Worm (Caenorhabditis elegans) whole organism, L1 larva: Measurements from ENCODE around the gene daf-15.

ENCODE experiments used
- C16A3.4 ChIP-seq: fragments of 150-350 bp; optimal IDR thresholded peaks from 2 replicates; lab custom pipeline; 2014; ENCODE audit warnings: missing biosample characterization, missing genetic modification characterization
- C34B4.2 ChIP-seq: sonication (generic microtip); optimal IDR thresholded peaks from 2 replicates; lab custom pipeline; 2017; ENCODE audit warnings: mild to moderate bottlenecking, missing genetic modification characterization, missing compliant biosample characterization
- F16B12.6 ChIP-seq: fragments of 150-350 bp; optimal IDR thresholded peaks from 2 replicates; lab custom pipeline; 2014; ENCODE audit warnings: missing biosample characterization, missing genetic modification characterization
- Y116A8C.19 ChIP-seq: sonication (generic microtip); optimal IDR thresholded peaks from 2 replicates; lab custom pipeline; 2016; ENCODE audit warnings: missing compliant biosample characterization, missing genetic modification characterization, borderline replicate concordance
- alr-1 ChIP-seq: fragments of 200-800 bp; sonication (Bioruptor generic); optimal IDR thresholded peaks from 2 replicates; lab custom pipeline; 2018; ENCODE audit warnings: borderline replicate concordance, mild to moderate bottlenecking, missing genetic modification characterization, missing compliant biosample characterization
- aly-2 ChIP-seq: fragments of 150-350 bp; optimal IDR thresholded peaks from 2 replicates; lab custom pipeline; 2014; ENCODE audit warnings: missing biosample characterization, missing genetic modification characterization
- ama-1 ChIP-seq: fragments of 150-350 bp; optimal IDR thresholded peaks from 2 replicates; lab custom pipeline; 2014
- ceh-63 ChIP-seq: fragments of 200-800 bp; sonication (Bioruptor generic); optimal IDR thresholded peaks from 2 replicates; lab custom pipeline; 2018; ENCODE audit warnings: mild to moderate bottlenecking, missing genetic modification characterization, missing compliant biosample characterization
- ceh-8 ChIP-seq: fragments of 200-800 bp; sonication (Bioruptor generic); optimal IDR thresholded peaks from 2 replicates; lab custom pipeline; 2018; ENCODE audit warnings: mild to moderate bottlenecking, missing genetic modification characterization, moderate library complexity, missing compliant biosample characterization
- ceh-82 ChIP-seq, 3 experiments: fragments of 150-350 bp in 1 of 3; sonication (generic microtip) in 2 of 3; optimal IDR thresholded peaks; 2 replicates each; lab custom pipeline; 2014 to 2017; ENCODE audit warnings: missing biosample characterization in 3 of 3, missing genetic modification characterization in 3 of 3
- ceh-88 ChIP-seq: fragments of 200-800 bp; sonication (Bioruptor generic); IDR thresholded peaks from 2 replicates; pipeline ENCODE4 v1.3.6; 2022; ENCODE audit warnings: missing genetic modification characterization, missing compliant biosample characterization
- ceh-90 ChIP-seq: sonication (generic microtip); optimal IDR thresholded peaks from 2 replicates; lab custom pipeline; 2016; ENCODE audit warnings: missing genetic modification characterization, missing compliant biosample characterization
- dpl-1 ChIP-seq, 3 experiments: fragments of 150-350 bp in 2 of 3; sonication (generic microtip) in 1 of 3; optimal IDR thresholded peaks; 2 replicates each; lab custom pipeline; 2014 to 2017; ENCODE audit warnings: missing biosample characterization in 3 of 3, missing genetic modification characterization in 3 of 3, missing genetic modification reagents in 3 of 3
- dsc-1 ChIP-seq: sonication (generic microtip); optimal IDR thresholded peaks from 2 replicates; lab custom pipeline; 2016; ENCODE audit warnings: mild to moderate bottlenecking, missing genetic modification characterization, missing compliant biosample characterization
- efl-1 ChIP-seq, 4 experiments: fragments of 150-350 bp; optimal IDR thresholded peaks in 3 of 4; peaks in 1 of 4; 1 replicate in 1 of 4; 2 replicates in 3 of 4; lab custom pipeline; 2014; ENCODE audit warnings: missing biosample characterization in 2 of 4, missing genetic modification characterization in 2 of 4, missing genetic modification reagents in 2 of 4
- elt-2 ChIP-seq: sonication (generic microtip); optimal IDR thresholded peaks from 2 replicates; lab custom pipeline; 2016; ENCODE audit warnings: missing genetic modification characterization, mild to moderate bottlenecking, inconsistent platforms, missing compliant biosample characterization, missing genetic modification reagents
- ets-5 ChIP-seq: fragments of 200-800 bp; sonication (Bioruptor generic); IDR thresholded peaks from 2 replicates; pipeline ENCODE4 v1.3.6; 2022; ENCODE audit warnings: missing genetic modification characterization, missing compliant biosample characterization
- fkh-4 ChIP-seq: sonication (generic microtip); optimal IDR thresholded peaks from 2 replicates; lab custom pipeline; 2016; ENCODE audit warnings: missing compliant biosample characterization, missing genetic modification characterization, borderline replicate concordance
- fkh-8 ChIP-seq: sonication (generic microtip); optimal IDR thresholded peaks from 2 replicates; lab custom pipeline; 2016; ENCODE audit warnings: mild to moderate bottlenecking, missing genetic modification characterization, missing compliant biosample characterization
- grh-1 ChIP-seq: fragments of 200-800 bp; sonication (Bioruptor generic); IDR thresholded peaks from 2 replicates; pipeline ENCODE4 v1.3.6; 2022; ENCODE audit warnings: missing genetic modification reagents, missing genetic modification characterization, missing compliant biosample characterization
- hlh-17 ChIP-seq: fragments of 200-800 bp; sonication (Bioruptor generic); optimal IDR thresholded peaks from 2 replicates; lab custom pipeline; 2018; ENCODE audit warnings: missing genetic modification characterization, mild to moderate bottlenecking, missing compliant biosample characterization, moderate library complexity, borderline replicate concordance
- hlh-4 ChIP-seq: sonication (generic microtip); optimal IDR thresholded peaks from 2 replicates; lab custom pipeline; 2016; ENCODE audit warnings: mild to moderate bottlenecking, missing genetic modification characterization, missing compliant biosample characterization
- hpl-2 ChIP-seq: fragments of 150-350 bp; optimal IDR thresholded peaks from 2 replicates; lab custom pipeline; 2014; ENCODE audit warnings: missing biosample characterization, missing genetic modification reagents, missing genetic modification characterization
- irx-1 ChIP-seq: sonication (generic microtip); optimal IDR thresholded peaks from 2 replicates; lab custom pipeline; 2016; ENCODE audit warnings: missing genetic modification characterization, missing compliant biosample characterization
- isw-1 ChIP-seq: fragments of 200-800 bp; sonication (Bioruptor generic); IDR thresholded peaks from 2 replicates; pipeline ENCODE4 v1.3.6; 2022; ENCODE audit warnings: missing genetic modification characterization, missing compliant biosample characterization
- lir-3 ChIP-seq: sonication (generic microtip); optimal IDR thresholded peaks from 2 replicates; lab custom pipeline; 2016; ENCODE audit warnings: mild to moderate bottlenecking, missing genetic modification characterization, moderate library complexity, missing compliant biosample characterization; ENCODE audit not compliant: poor library complexity
- lsy-2 ChIP-seq, 2 experiments: fragments of 150-350 bp; optimal IDR thresholded peaks; 2 replicates each; lab custom pipeline; 2014; ENCODE audit warnings: missing biosample characterization in 2 of 2, missing genetic modification characterization in 2 of 2
- mdl-1 ChIP-seq, 2 experiments: fragments of 150-350 bp; optimal IDR thresholded peaks; 2 replicates each; lab custom pipeline; 2014 to 2017; ENCODE audit warnings: missing biosample characterization in 2 of 2, missing genetic modification characterization in 2 of 2, inconsistent platforms in 1 of 2
- nhr-11 ChIP-seq: fragments of 150-350 bp; optimal IDR thresholded peaks from 2 replicates; lab custom pipeline; 2014; ENCODE audit warnings: missing biosample characterization, missing genetic modification characterization
- nhr-19 ChIP-seq: fragments of 200-800 bp; sonication (Bioruptor generic); conservative IDR thresholded peaks from 2 replicates; pipeline ENCODE4 v1.3.6; 2022; ENCODE audit warnings: missing genetic modification characterization, missing compliant biosample characterization
- nhr-20 ChIP-seq: sonication (generic microtip); optimal IDR thresholded peaks from 2 replicates; lab custom pipeline; 2016; ENCODE audit warnings: mild to moderate bottlenecking, missing genetic modification characterization, missing compliant biosample characterization
- nhr-237 ChIP-seq: fragments of 150-350 bp; optimal IDR thresholded peaks from 2 replicates; lab custom pipeline; 2014; ENCODE audit warnings: missing biosample characterization, missing genetic modification characterization
- nhr-47 ChIP-seq: sonication (generic microtip); optimal IDR thresholded peaks from 2 replicates; lab custom pipeline; 2016; ENCODE audit warnings: mild to moderate bottlenecking, missing genetic modification characterization, moderate library complexity, missing compliant biosample characterization
- nhr-76 ChIP-seq: sonication (generic microtip); optimal IDR thresholded peaks from 2 replicates; lab custom pipeline; 2017; ENCODE audit warnings: missing biosample characterization, missing genetic modification characterization
- nhr-84 ChIP-seq: sonication (generic microtip); optimal IDR thresholded peaks from 2 replicates; lab custom pipeline; 2017; ENCODE audit warnings: missing biosample characterization, missing genetic modification characterization
- nhr-85 ChIP-seq: sonication (generic microtip); peaks from one replicate; lab custom pipeline; 2016; ENCODE audit warnings: missing genetic modification characterization, inconsistent platforms, missing compliant biosample characterization
- pag-3 ChIP-seq: sonication (generic microtip); optimal IDR thresholded peaks from 2 replicates; lab custom pipeline; 2017; ENCODE audit warnings: missing genetic modification characterization, mild to moderate bottlenecking, missing compliant biosample characterization, antibody characterized with exemption, borderline replicate concordance; ENCODE audit not compliant: insufficient read depth
- rnt-1 ChIP-seq: sonication (generic microtip); optimal IDR thresholded peaks from 2 replicates; lab custom pipeline; 2016; ENCODE audit warnings: mild to moderate bottlenecking, missing genetic modification characterization, moderate library complexity, missing compliant biosample characterization
- skn-1 ChIP-seq: fragments of 150-350 bp; optimal IDR thresholded peaks from 2 replicates; lab custom pipeline; 2014; ENCODE audit warnings: missing biosample characterization, missing genetic modification characterization
- snpc-4 ChIP-seq: fragments of 150-350 bp; optimal IDR thresholded peaks from 2 replicates; lab custom pipeline; 2014; ENCODE audit warnings: missing biosample characterization, missing genetic modification characterization
- sup-37 ChIP-seq: fragments of 200-800 bp; sonication (Bioruptor generic); optimal IDR thresholded peaks from 2 replicates; lab custom pipeline; 2018; ENCODE audit warnings: mild to moderate bottlenecking, missing genetic modification characterization, missing compliant biosample characterization
- unc-130 ChIP-seq: fragments of 150-350 bp; optimal IDR thresholded peaks from 2 replicates; lab custom pipeline; 2017; ENCODE audit warnings: missing biosample characterization, missing genetic modification characterization, inconsistent platforms
- unc-30 ChIP-seq: sonication (generic microtip); optimal IDR thresholded peaks from 2 replicates; lab custom pipeline; 2017; ENCODE audit warnings: missing biosample characterization, missing genetic modification characterization
- unc-86 ChIP-seq: sonication (generic microtip); optimal IDR thresholded peaks from 2 replicates; lab custom pipeline; 2016; ENCODE audit warnings: missing genetic modification characterization, missing compliant biosample characterization
- unc-98 ChIP-seq: fragments of 200-800 bp; sonication (Bioruptor generic); IDR thresholded peaks from 2 replicates; pipeline ENCODE4 v1.3.6; 2022; ENCODE audit warnings: missing genetic modification characterization, missing compliant biosample characterization
- vab-15 ChIP-seq: sonication (generic microtip); optimal IDR thresholded peaks from 2 replicates; lab custom pipeline; 2017; ENCODE audit warnings: missing genotype, mild to moderate bottlenecking, missing genetic modification characterization, missing compliant biosample characterization
- xbp-1 ChIP-seq: sonication (generic microtip); optimal IDR thresholded peaks from 2 replicates; lab custom pipeline; 2016; ENCODE audit warnings: missing genetic modification characterization, missing compliant biosample characterization
- zag-1 ChIP-seq: fragments of 150-350 bp; optimal IDR thresholded peaks from 2 replicates; lab custom pipeline; 2014; ENCODE audit warnings: missing biosample characterization, missing genetic modification characterization
- zip-4 ChIP-seq: fragments of 200-800 bp; sonication (Bioruptor generic); optimal IDR thresholded peaks from 2 replicates; lab custom pipeline; 2018; ENCODE audit warnings: mild to moderate bottlenecking, missing genetic modification characterization, moderate library complexity, missing compliant biosample characterization
- ztf-4 ChIP-seq: fragments of 150-350 bp; optimal IDR thresholded peaks from 2 replicates; lab custom pipeline; 2014; ENCODE audit warnings: missing biosample characterization, missing genetic modification characterization

daf-15 gene

ce11 chrIV:9438753-9439152, 52.7 kb downstream of the daf-15 start (continued):
- TF ChIP-seq irx-1 (tag; lab: Kevin White, UChicago) = no peak
- no peak for TF ChIP-seq skn-1 (tag; lab: Kevin White, UChicago)
- no peak for TF ChIP-seq fkh-8
- TF ChIP-seq nhr-20 (tag; lab: Kevin White, UChicago) = peak; percentile 56
- no peak for TF ChIP-seq hpl-2 (GFP tag; lab: Kevin White, UChicago)
- no peak for TF ChIP-seq efl-1 (optimal IDR thresholded peaks at IDR 0.05; lab: Kevin White, UChicago)
- TF ChIP-seq efl-1 (GFP tag; optimal IDR thresholded peaks at IDR 0.05 in 1 of 2; lab: Kevin White, UChicago) = peak in 1 of 2 experiments; percentile 91
- no peak for TF ChIP-seq unc-98 (GFP tag; lab: Robert Waterston, UW)
- no peak for TF ChIP-seq lir-3 (tag; lab: Kevin White, UChicago)
- TF ChIP-seq rnt-1 (tag; lab: Kevin White, UChicago) = no peak
- no peak for TF ChIP-seq unc-30
- no peak for TF ChIP-seq ceh-88 (GFP tag; lab: Robert Waterston, UW)
- peak; percentile 95 for TF ChIP-seq aly-2 (tag; lab: Kevin White, UChicago)
- TF ChIP-seq dpl-1 (GFP tag; optimal IDR thresholded peaks at IDR 0.05; lab: Kevin White, UChicago) = no peak
- no peak for TF ChIP-seq mdl-1 (tag; optimal IDR thresholded peaks at IDR 0.05; lab: Kevin White, UChicago)
- TF ChIP-seq pag-3 (tag; lab: Kevin White, UChicago) = no peak
- TF ChIP-seq ztf-4 (tag; lab: Kevin White, UChicago) = peak; percentile 59
- TF ChIP-seq nhr-84 = no peak
- no peak for TF ChIP-seq xbp-1 (tag; lab: Kevin White, UChicago)
- TF ChIP-seq vab-15 (tag; lab: Kevin White, UChicago) = no peak
- TF ChIP-seq ceh-90 = no peak
- no peak for TF ChIP-seq hlh-17 (GFP tag; lab: Kevin White, UChicago)
- TF ChIP-seq Y116A8C.19 (tag; lab: Kevin White, UChicago) = no peak
- no peak for TF ChIP-seq C16A3.4
- TF ChIP-seq sup-37 = no peak
- no peak for TF ChIP-seq nhr-76 (tag; lab: Kevin White, UChicago)
- TF ChIP-seq isw-1 (GFP tag; lab: Robert Waterston, UW) = no peak
- TF ChIP-seq nhr-85 (tag; lab: Kevin White, UChicago) = peak; percentile 75
- no peak for TF ChIP-seq snpc-4 (tag; lab: Kevin White, UChicago)
- no peak for TF ChIP-seq fkh-4
- TF ChIP-seq hlh-4 (tag; lab: Kevin White, UChicago) = no peak
- no peak for TF ChIP-seq nhr-237 (tag; lab: Kevin White, UChicago)
- no peak for TF ChIP-seq alr-1 (tag; lab: Kevin White, UChicago)
- TF ChIP-seq C34B4.2 (tag; lab: Kevin White, UChicago) = no peak
- no peak for TF ChIP-seq F16B12.6 (tag; lab: Kevin White, UChicago)
- TF ChIP-seq unc-130 (tag; lab: Kevin White, UChicago) = no peak
- no peak for TF ChIP-seq zip-4 (GFP tag; lab: Kevin White, UChicago)
- TF ChIP-seq unc-86 (tag; lab: Kevin White, UChicago) = no peak
- TF ChIP-seq ceh-8 = no peak
- no peak for TF ChIP-seq ets-5 (GFP tag; lab: Robert Waterston, UW)
- TF ChIP-seq ceh-82 (tag; optimal IDR thresholded peaks at IDR 0.05; lab: Kevin White, UChicago) = no peak
- peak; percentile 80 for TF ChIP-seq ama-1 (lab: Kevin White, UChicago)
- no peak for TF ChIP-seq dsc-1 (tag; lab: Kevin White, UChicago)
- peak; percentile 8 for TF ChIP-seq nhr-47 (tag; lab: Kevin White, UChicago)
- no peak for TF ChIP-seq zag-1
- no peak for TF ChIP-seq ceh-63
- peak; percentile 29 for TF ChIP-seq elt-2 (tag; lab: Kevin White, UChicago)
- peak; percentile 56 for TF ChIP-seq nhr-19
- no peak for TF ChIP-seq grh-1 (GFP tag; lab: Robert Waterston, UW)
- TF ChIP-seq nhr-11 (tag; lab: Kevin White, UChicago) = no peak
- TF ChIP-seq lsy-2 (tag; optimal IDR thresholded peaks at IDR 0.05; lab: Kevin White, UChicago) = peak in 1 of 2 experiments; percentile 45
- TF ChIP-seq, all 84 proteins: peak for 16
